Fruit fly (Drosophila melanogaster) whole organism, embryonic: ENCODE measurements around the gene brv3.

Source experiments
- Antp ChIP-seq: fragments of 200-800 bp; sonication (Bioruptor generic); optimal IDR thresholded peaks from 3 replicates; lab custom pipeline; 2016; ENCODE audit warnings: missing biosample characterization, missing genetic modification characterization
- Asciz ChIP-seq: fragments of 200-800 bp; sonication (Bioruptor generic); optimal IDR thresholded peaks from 2 replicates; lab custom pipeline; 2017; ENCODE audit warnings: missing biosample characterization, mild to moderate bottlenecking, missing genetic modification characterization, missing genetic modification reagents
- B-H1 ChIP-seq: fragments of 200-800 bp; sonication (Bioruptor generic); IDR thresholded peaks from 3 replicates; pipeline ENCODE4 v1.3.6; 2022; ENCODE audit warnings: missing biosample characterization, missing genetic modification characterization
- CG10979 ChIP-seq: fragments of 200-800 bp; sonication (Bioruptor generic); optimal IDR thresholded peaks from 2 replicates; lab custom pipeline; 2018; ENCODE audit warnings: missing biosample characterization, mild to moderate bottlenecking, missing genetic modification characterization, moderate library complexity
- CG12299 ChIP-seq: fragments of 200-800 bp; sonication (Bioruptor generic); optimal IDR thresholded peaks from 2 replicates; lab custom pipeline; 2018; ENCODE audit warnings: missing biosample characterization, mild to moderate bottlenecking, missing genetic modification characterization
- CG13894 ChIP-seq: fragments of 200-800 bp; sonication (Bioruptor generic); optimal IDR thresholded peaks from 3 replicates; lab custom pipeline; 2018; ENCODE audit warnings: missing biosample characterization, mild to moderate bottlenecking, missing genetic modification characterization, moderate library complexity
- CG14441 ChIP-seq: fragments of 200-800 bp; sonication (Bioruptor generic); IDR thresholded peaks from 2 replicates; pipeline ENCODE4 v1.3.6; 2022; ENCODE audit warnings: missing biosample characterization, missing genetic modification characterization
- CG1602 ChIP-seq: fragments of 200-800 bp; sonication (Bioruptor generic); optimal IDR thresholded peaks from 3 replicates; lab custom pipeline; 2016; ENCODE audit warnings: missing biosample characterization, missing genetic modification characterization
- CG17328 ChIP-seq: fragments of 200-800 bp; sonication (Bioruptor generic); IDR thresholded peaks from 2 replicates; pipeline ENCODE4 v1.3.6; 2022; ENCODE audit warnings: missing biosample characterization, missing genetic modification characterization
- CG17359 ChIP-seq: fragments of 200-800 bp; sonication (Bioruptor generic); optimal IDR thresholded peaks from 3 replicates; lab custom pipeline; 2018; ENCODE audit warnings: missing biosample characterization, mild to moderate bottlenecking, missing genetic modification characterization, moderate library complexity
- CG17802 ChIP-seq: fragments of 200-800 bp; sonication (Bioruptor generic); optimal IDR thresholded peaks from 2 replicates; lab custom pipeline; 2018; ENCODE audit warnings: missing biosample characterization, mild to moderate bottlenecking, missing genetic modification characterization, moderate library complexity
- CG18764 ChIP-seq: fragments of 200-800 bp; sonication (Bioruptor generic); optimal IDR thresholded peaks from 3 replicates; lab custom pipeline; 2016; ENCODE audit warnings: missing biosample characterization, missing genetic modification characterization
- CG2116 ChIP-seq: fragments of 200-800 bp; sonication (Bioruptor generic); optimal IDR thresholded peaks from 3 replicates; lab custom pipeline; 2018; ENCODE audit warnings: missing biosample characterization, mild to moderate bottlenecking, missing genetic modification characterization
- CG2120 ChIP-seq: fragments of 200-800 bp; sonication (Bioruptor generic); optimal IDR thresholded peaks from 3 replicates; lab custom pipeline; 2016; ENCODE audit warnings: missing biosample characterization, missing genetic modification characterization
- CG2199 ChIP-seq: fragments of 200-800 bp; sonication (Bioruptor generic); IDR thresholded peaks from 3 replicates; pipeline ENCODE4 v1.3.6; 2022; ENCODE audit warnings: missing biosample characterization, missing genetic modification characterization
- CG2712 ChIP-seq: fragments of 200-800 bp; optimal IDR thresholded peaks from 3 replicates; lab custom pipeline; 2019; ENCODE audit warnings: missing biosample characterization, mild to moderate bottlenecking, missing genetic modification characterization, moderate library complexity
- CG32772 ChIP-seq: fragments of 200-800 bp; sonication (Bioruptor generic); IDR thresholded peaks from 2 replicates; pipeline ENCODE4 v1.3.6; 2022; ENCODE audit warnings: missing biosample characterization, missing genetic modification characterization
- CG33213 ChIP-seq: fragments of 200-800 bp; sonication (Bioruptor generic); optimal IDR thresholded peaks from 3 replicates; lab custom pipeline; 2016; ENCODE audit warnings: missing biosample characterization, missing genetic modification characterization
- CG34376 ChIP-seq: fragments of 200-800 bp; sonication (Bioruptor generic); optimal IDR thresholded peaks from 2 replicates; lab custom pipeline; 2018; ENCODE audit warnings: missing biosample characterization, mild to moderate bottlenecking, missing genetic modification characterization
- CG4707 ChIP-seq: fragments of 200-800 bp; sonication (Bioruptor generic); optimal IDR thresholded peaks from 2 replicates; lab custom pipeline; 2018; ENCODE audit warnings: missing biosample characterization, mild to moderate bottlenecking, missing genetic modification characterization, moderate library complexity
- CG9215 ChIP-seq: fragments of 200-800 bp; sonication (Bioruptor generic); IDR thresholded peaks from 2 replicates; pipeline ENCODE4 v1.3.6; 2022; ENCODE audit warnings: missing biosample characterization, missing genetic modification characterization
- CkIIα-i1 ChIP-seq: fragments of 200-800 bp; sonication (Bioruptor generic); IDR thresholded peaks from 2 replicates; pipeline ENCODE4 v1.3.6; 2022; ENCODE audit warnings: missing biosample characterization, missing genetic modification characterization
- CrebB ChIP-seq: fragments of 200-800 bp; sonication (Bioruptor generic); optimal IDR thresholded peaks from 3 replicates; lab custom pipeline; 2018; ENCODE audit warnings: missing biosample characterization, mild to moderate bottlenecking, missing genetic modification characterization
- D19A ChIP-seq: fragments of 200-800 bp; optimal IDR thresholded peaks from 3 replicates; lab custom pipeline; 2019; ENCODE audit warnings: missing biosample characterization, mild to moderate bottlenecking, missing genetic modification characterization, moderate library complexity
- Kr ChIP-seq: fragments of 200-800 bp; sonication (Bioruptor generic); optimal IDR thresholded peaks from 2 replicates; lab custom pipeline; 2017; ENCODE audit warnings: missing biosample characterization, mild to moderate bottlenecking, missing genetic modification characterization
- PHDP ChIP-seq: fragments of 200-800 bp; sonication (Bioruptor generic); optimal IDR thresholded peaks from 3 replicates; lab custom pipeline; 2018; ENCODE audit warnings: missing biosample characterization, mild to moderate bottlenecking, missing genetic modification characterization, moderate library complexity
- Pdp1 ChIP-seq, 2 experiments: fragments of 200-800 bp; sonication (Bioruptor generic); optimal IDR thresholded peaks; 3 replicates each; lab custom pipeline; 2016; ENCODE audit warnings: missing biosample characterization in 2 of 2, missing genetic modification characterization in 2 of 2, mild to moderate bottlenecking in 1 of 2, moderate library complexity in 1 of 2
- cwo ChIP-seq: fragments of 200-800 bp; sonication (Bioruptor generic); optimal IDR thresholded peaks from 3 replicates; lab custom pipeline; 2017; ENCODE audit warnings: missing biosample characterization, missing genetic modification characterization, mild to moderate bottlenecking, moderate library complexity, missing genetic modification reagents
- dan ChIP-seq: fragments of 200-800 bp; sonication (Bioruptor generic); IDR thresholded peaks from 2 replicates; pipeline ENCODE4 v1.3.6; 2022; ENCODE audit warnings: missing biosample characterization, missing genetic modification characterization
- dm ChIP-seq: fragments of 200-800 bp; sonication (Bioruptor generic); optimal IDR thresholded peaks from 3 replicates; lab custom pipeline; 2016; ENCODE audit warnings: missing biosample characterization, missing genetic modification characterization
- eve ChIP-seq, 2 experiments: fragments of >200 bp; optimal IDR thresholded peaks; 2 replicates each; lab custom pipeline; 2017; ENCODE audit warnings: missing biosample characterization in 2 of 2, missing genetic modification characterization in 2 of 2
- ftz-f1 ChIP-seq: fragments of 200-800 bp; sonication (Bioruptor generic); optimal IDR thresholded peaks from 2 replicates; lab custom pipeline; 2016; ENCODE audit warnings: missing biosample characterization, missing genetic modification characterization
- gce ChIP-seq: fragments of 200-800 bp; sonication (Bioruptor generic); IDR thresholded peaks from 3 replicates; pipeline ENCODE4 v1.3.6; 2022; ENCODE audit warnings: missing biosample characterization, missing genetic modification characterization
- gem ChIP-seq: fragments of 200-800 bp; sonication (Bioruptor generic); optimal IDR thresholded peaks from 2 replicates; lab custom pipeline; 2019; ENCODE audit warnings: missing biosample characterization, mild to moderate bottlenecking, missing genetic modification characterization, moderate library complexity
- grn ChIP-seq: fragments of 200-800 bp; sonication (Bioruptor generic); optimal IDR thresholded peaks from 3 replicates; lab custom pipeline; 2017; ENCODE audit warnings: missing biosample characterization, missing genetic modification characterization
- hkb ChIP-seq, 2 experiments: fragments of 200-800 bp in 1 of 2; fragments of >200 bp in 1 of 2; sonication (Bioruptor generic) in 1 of 2; IDR thresholded peaks in 1 of 2; optimal IDR thresholded peaks in 1 of 2; 2 replicates each; pipeline versions ENCODE4 v1.3.6 to Lab custom; 2017 to 2022; ENCODE audit warnings: missing biosample characterization in 1 of 2, missing genetic modification characterization in 1 of 2
- insv ChIP-seq, 2 experiments: fragments of 200-800 bp; sonication (Bioruptor generic); optimal IDR thresholded peaks; 3 replicates each; lab custom pipeline; 2016 to 2018; ENCODE audit warnings: missing biosample characterization in 2 of 2, missing genetic modification characterization in 2 of 2
- maf-S ChIP-seq: fragments of 200-800 bp; sonication (Bioruptor generic); optimal IDR thresholded peaks from 2 replicates; lab custom pipeline; 2016; ENCODE audit warnings: missing biosample characterization, missing genetic modification characterization
- mam ChIP-seq: fragments of 200-800 bp; sonication (Bioruptor generic); optimal IDR thresholded peaks from 3 replicates; lab custom pipeline; 2016; ENCODE audit warnings: missing biosample characterization, missing genetic modification characterization
- mirr ChIP-seq: fragments of 200-800 bp; sonication (Bioruptor generic); optimal IDR thresholded peaks from 3 replicates; lab custom pipeline; 2018; ENCODE audit warnings: missing biosample characterization, mild to moderate bottlenecking, missing genetic modification characterization
- nmo ChIP-seq: fragments of 200-800 bp; sonication (Bioruptor generic); optimal IDR thresholded peaks from 2 replicates; lab custom pipeline; 2018; ENCODE audit warnings: missing biosample characterization, mild to moderate bottlenecking, missing genetic modification characterization, moderate library complexity
- nom ChIP-seq: fragments of 200-800 bp; sonication (Bioruptor generic); optimal IDR thresholded peaks from 2 replicates; lab custom pipeline; 2017; ENCODE audit warnings: missing biosample characterization, missing genetic modification characterization, mild to moderate bottlenecking, moderate library complexity, missing genetic modification reagents
- onecut ChIP-seq: fragments of 200-800 bp; sonication (Bioruptor generic); IDR thresholded peaks from 2 replicates; pipeline ENCODE4 v1.3.6; 2022; ENCODE audit warnings: missing biosample characterization, missing genetic modification characterization
- otp ChIP-seq: fragments of 200-800 bp; sonication (Bioruptor generic); IDR thresholded peaks from 3 replicates; pipeline ENCODE4, ENCODE4 v1.3.6; 2022; ENCODE audit warnings: missing biosample characterization, missing genetic modification characterization
- pum ChIP-seq: fragments of 200-800 bp; sonication (Bioruptor generic); optimal IDR thresholded peaks from 2 replicates; lab custom pipeline; 2016; ENCODE audit warnings: missing biosample characterization, missing genetic modification characterization
- rib ChIP-seq: fragments of 200-800 bp; sonication (Bioruptor generic); IDR thresholded peaks from 2 replicates; pipeline ENCODE4 v1.3.6; 2022; ENCODE audit warnings: missing biosample characterization, missing genetic modification characterization
- schlank ChIP-seq: fragments of 200-800 bp; sonication (Bioruptor generic); optimal IDR thresholded peaks from 2 replicates; lab custom pipeline; 2018; ENCODE audit warnings: missing biosample characterization, mild to moderate bottlenecking, missing genetic modification characterization
- sens ChIP-seq: fragments of 200-800 bp; sonication (Bioruptor generic); peaks from one replicate; lab custom pipeline; 2016; ENCODE audit warnings: missing biosample characterization, missing genetic modification characterization
- slbo ChIP-seq: fragments of 200-800 bp; sonication (Bioruptor generic); IDR thresholded peaks from 2 replicates; pipeline ENCODE4 v1.3.6; 2022; ENCODE audit warnings: missing biosample characterization, missing genetic modification characterization
- toy ChIP-seq: fragments of 200-800 bp; sonication (Bioruptor generic); IDR thresholded peaks from 2 replicates; pipeline ENCODE4 v1.3.6; 2022; ENCODE audit warnings: missing biosample characterization, missing genetic modification characterization
- zfh1 ChIP-seq: fragments of 200-800 bp; sonication (Bioruptor generic); IDR thresholded peaks from 3 replicates; pipeline ENCODE4 v1.3.6; 2022; ENCODE audit warnings: missing biosample characterization, missing genetic modification characterization

The brv3 gene

DNA sequence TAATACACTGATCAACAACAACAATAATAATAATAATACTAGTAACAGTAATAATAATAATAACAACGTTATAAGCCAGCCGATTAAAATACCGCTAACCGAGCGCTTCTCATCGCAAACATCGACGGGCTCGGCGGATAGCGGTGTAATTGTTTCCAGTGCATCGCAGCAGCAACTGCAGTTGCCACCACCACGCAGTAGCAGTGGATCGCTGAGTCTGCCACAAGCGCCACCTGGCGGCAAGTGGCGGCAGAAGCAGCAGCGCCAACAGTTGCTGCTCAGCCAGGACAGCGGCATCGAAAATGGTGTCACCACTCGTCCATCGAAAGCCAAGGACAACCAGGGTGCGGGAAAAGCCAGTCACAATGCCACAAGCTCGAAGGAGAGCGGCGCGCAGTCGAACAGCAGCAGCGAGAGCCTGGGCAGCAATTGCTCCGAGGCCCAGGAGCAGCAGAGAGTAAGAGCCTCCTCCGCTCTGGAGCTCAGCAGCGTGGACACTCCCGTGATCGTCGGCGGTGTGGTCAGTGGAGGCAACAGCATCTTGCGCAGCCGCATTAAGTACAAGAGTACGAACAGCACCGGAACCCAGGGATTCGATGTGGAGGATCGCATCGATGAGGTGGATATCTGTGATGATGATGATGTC is 35.2 kb upstream of the brv3 start:
- TF ChIP-seq nmo (GFP tag; lab: Kevin White, UChicago) (peak; percentile 16), zfh1 (0 out of 3 replicates have a peak, but pooled peaks have one; percentile 3), sens (GFP tag; lab: Kevin White, UChicago) (peak; percentile 79), Pdp1 (GFP tag; optimal IDR thresholded peaks at IDR 0.05; lab: Kevin White, UChicago) (no peak), CrebB (tag; lab: Kevin White, UChicago) (no peak), CG33213 (GFP tag; lab: Kevin White, UChicago) (no peak), mam (GFP tag; lab: Kevin White, UChicago) (no peak), D19A (tag; lab: Kevin White, UChicago) (peak; percentile 27), CG10979 (tag; lab: Kevin White, UChicago) (peak; percentile 5), insv (GFP tag; optimal IDR thresholded peaks at IDR 0.05; lab: Kevin White, UChicago) (no peak), cwo (no peak), pum (GFP tag; lab: Kevin White, UChicago) (no peak), CG9215 (GFP tag; lab: Robert Waterston, UW) (no peak), CG2712 (peak; percentile 3), mirr (no peak), otp (GFP tag; lab: Robert Waterston, UW) (no peak), CG2199 (GFP tag; lab: Robert Waterston, UW) (no peak), Asciz (no peak), CG17802 (tag; lab: Kevin White, UChicago) (no peak), grn (GFP tag; lab: Kevin White, UChicago) (no peak), CG18764 (GFP tag; lab: Kevin White, UChicago) (no peak), CG12299 (tag; lab: Kevin White, UChicago) (no peak), Kr (GFP tag; lab: Kevin White, UChicago) (no peak), maf-S (GFP tag; lab: Kevin White, UChicago) (no peak), CG2120 (no peak), schlank (tag; lab: Kevin White, UChicago) (no peak), onecut (GFP tag; lab: Robert Waterston, UW) (peak; percentile 37), rib (no peak), CG32772 (no peak), CG17328 (GFP tag; lab: Robert Waterston, UW) (no peak), gce (GFP tag; lab: Robert Waterston, UW) (no peak), Antp (GFP tag; lab: Kevin White, UChicago) (no peak), CG14441 (GFP tag; lab: Robert Waterston, UW) (no peak), nom (GFP tag; lab: Kevin White, UChicago) (peak; percentile 23), B-H1 (GFP tag; lab: Robert Waterston, UW) (no peak), CG4707 (GFP tag; lab: Kevin White, UChicago) (no peak), eve (GFP tag; optimal IDR thresholded peaks at IDR 0.05; lab: Kevin White, UChicago) (no peak), CG2116 (GFP tag; lab: Kevin White, UChicago) (no peak), gem (peak; percentile 2), CG17359 (no peak), dm (GFP tag; lab: Kevin White, UChicago) (no peak), CkIIα-i1 (no peak), ftz-f1 (GFP tag; lab: Kevin White, UChicago) (no peak), dan (no peak), slbo (GFP tag; lab: Robert Waterston, UW) (no peak), CG34376 (GFP tag; lab: Kevin White, UChicago) (no peak), PHDP (tag; lab: Kevin White, UChicago) (no peak), toy (GFP tag; lab: Robert Waterston, UW) (no peak), hkb (optimal IDR thresholded peaks at IDR 0.05; lab: Kevin White, UChicago) (no peak), hkb (GFP tag; IDR thresholded peaks at IDR 0.05; lab: Robert Waterston, UW) (no peak), CG13894 (tag; lab: Kevin White, UChicago) (no peak), CG1602 (GFP tag; lab: Kevin White, UChicago) (no peak)
